Fruit fly (Drosophila melanogaster) whole organism, pupa: ENCODE measurements around the gene CG33286.
A peak's percentile ranks its signal among the peaks of the same experiment; 100 is the strongest.

ENCODE experiments used
- CG15710 ChIP-seq: fragments of 200-800 bp; sonication (Bioruptor generic); optimal IDR thresholded peaks from 2 replicates; lab custom pipeline; 2018; ENCODE audit warnings: missing biosample characterization, mild to moderate bottlenecking, missing genetic modification characterization, moderate library complexity
- CG8159 ChIP-seq: fragments of 200-800 bp; sonication (Bioruptor generic); optimal IDR thresholded peaks from 3 replicates; lab custom pipeline; 2018; ENCODE audit warnings: missing biosample characterization, mild to moderate bottlenecking, missing genetic modification characterization, moderate library complexity

- TF ChIP-seq CG8159 = peak; percentile 85
- peak; percentile 80 for TF ChIP-seq CG15710
Measured at dm6 chr3L:20930059-20930785, 44.3 kb downstream of the CG33286 start.
